Worm (Caenorhabditis elegans) whole organism, L4 larva: ENCODE data around the gene T26E4.2.
A peak's percentile ranks its signal among the peaks of the same experiment; 100 is the strongest.

Experiments
- F10B5.3 ChIP-seq: sonication (generic microtip); optimal IDR thresholded peaks from 2 replicates; lab custom pipeline; 2016; ENCODE audit warnings: mild to moderate bottlenecking, missing genetic modification characterization, missing compliant biosample characterization
- F49E8.2 ChIP-seq: sonication (generic microtip); optimal IDR thresholded peaks from 2 replicates; lab custom pipeline; 2016; ENCODE audit warnings: missing compliant biosample characterization, mild to moderate bottlenecking, missing genetic modification characterization, borderline replicate concordance
- R02D3.7 ChIP-seq: fragments of 150-350 bp; sonication (generic microtip); optimal IDR thresholded peaks from 3 replicates; lab custom pipeline; 2014; ENCODE audit warnings: missing biosample characterization, missing genetic modification characterization
- T26A8.4 ChIP-seq: fragments of 200-800 bp; sonication (Bioruptor generic); IDR thresholded peaks from 2 replicates; pipeline ENCODE4 v1.3.6; 2022; ENCODE audit warnings: missing genetic modification characterization, missing compliant biosample characterization
- Y48G9A.11 ChIP-seq: fragments of 200-800 bp; sonication (Bioruptor generic); IDR thresholded peaks from 2 replicates; pipeline ENCODE4 v1.3.6; 2022; ENCODE audit warnings: missing genetic modification reagents, missing genetic modification characterization, missing compliant biosample characterization
- Y5F2A.4 ChIP-seq: fragments of 200-800 bp; sonication (Bioruptor generic); optimal IDR thresholded peaks from 2 replicates; lab custom pipeline; 2018; ENCODE audit warnings: mild to moderate bottlenecking, missing genetic modification characterization, missing compliant biosample characterization
- Y75B8A.6 ChIP-seq: fragments of 200-800 bp; sonication (Bioruptor generic); IDR thresholded peaks from 2 replicates; pipeline ENCODE4 v1.3.6; 2022; ENCODE audit warnings: missing genetic modification reagents, missing genetic modification characterization, missing compliant biosample characterization
- ZK546.5 ChIP-seq, 2 experiments: sonication (generic microtip); optimal IDR thresholded peaks; 2 replicates each; lab custom pipeline; 2017; ENCODE audit warnings: missing biosample characterization in 2 of 2, missing genetic modification characterization in 2 of 2
- arid-1 ChIP-seq: fragments of 200-800 bp; sonication (Bioruptor generic); conservative IDR thresholded peaks from 2 replicates; pipeline ENCODE4 v1.3.6; 2022; ENCODE audit warnings: missing genetic modification reagents, missing genetic modification characterization, missing compliant biosample characterization
- ceh-20 ChIP-seq: fragments of 200-800 bp; sonication (Bioruptor generic); IDR thresholded peaks from 2 replicates; pipeline ENCODE4 v1.3.6; 2022; ENCODE audit warnings: missing genetic modification reagents, missing genetic modification characterization, missing compliant biosample characterization
- ceh-28 ChIP-seq: fragments of 150-350 bp; optimal IDR thresholded peaks from 2 replicates; lab custom pipeline; 2014; ENCODE audit warnings: missing biosample characterization, missing genetic modification reagents, missing genetic modification characterization
- ceh-44 ChIP-seq: fragments of 200-800 bp; sonication (Bioruptor generic); IDR thresholded peaks from 2 replicates; pipeline ENCODE4 v1.3.6; 2022; ENCODE audit warnings: missing genetic modification reagents, missing genetic modification characterization, missing compliant biosample characterization
- ces-1 ChIP-seq: fragments of 150-350 bp; sonication (generic microtip); optimal IDR thresholded peaks from 4 replicates; lab custom pipeline; 2014; ENCODE audit warnings: missing biosample characterization, missing genetic modification reagents, missing genetic modification characterization
- ctbp-1 ChIP-seq: fragments of 200-800 bp; sonication (Bioruptor generic); IDR thresholded peaks from 2 replicates; pipeline ENCODE4 v1.3.6; 2022; ENCODE audit warnings: missing genetic modification reagents, missing genetic modification characterization, missing compliant biosample characterization
- daf-16 ChIP-seq, 3 experiments: sonication (generic microtip); optimal IDR thresholded peaks; 2 replicates each; lab custom pipeline; 2016 to 2017; ENCODE audit warnings: missing genetic modification characterization in 3 of 3, missing genetic modification reagents in 3 of 3, mild to moderate bottlenecking in 2 of 3, missing compliant biosample characterization in 2 of 3, missing biosample characterization in 1 of 3, moderate library complexity in 1 of 3
- dmd-6 ChIP-seq: fragments of 200-800 bp; sonication (Bioruptor generic); IDR thresholded peaks from 2 replicates; pipeline ENCODE4 v1.3.6; 2022; ENCODE audit warnings: missing genetic modification reagents, missing genetic modification characterization, missing compliant biosample characterization
- dpl-1 ChIP-seq: fragments of 150-350 bp; optimal IDR thresholded peaks from 2 replicates; lab custom pipeline; 2014; ENCODE audit warnings: missing biosample characterization, missing genetic modification reagents, missing genetic modification characterization
- duxl-1 ChIP-seq: sonication (generic microtip); optimal IDR thresholded peaks from 2 replicates; lab custom pipeline; 2016; ENCODE audit warnings: mild to moderate bottlenecking, missing genetic modification characterization, moderate library complexity, missing compliant biosample characterization; ENCODE audit not compliant: poor library complexity
- lim-7 ChIP-seq: fragments of 200-800 bp; sonication (Bioruptor generic); IDR thresholded peaks from 2 replicates; pipeline ENCODE4 v1.3.6; 2022; ENCODE audit warnings: missing genetic modification characterization, missing compliant biosample characterization
- lin-1 ChIP-seq: fragments of 200-800 bp; sonication (Bioruptor generic); IDR thresholded peaks from 2 replicates; pipeline ENCODE4 v1.3.6; 2022; ENCODE audit warnings: missing genetic modification reagents, missing genetic modification characterization, missing compliant biosample characterization
- lin-13 ChIP-seq: fragments of 150-350 bp; optimal IDR thresholded peaks from 2 replicates; lab custom pipeline; 2014; ENCODE audit warnings: missing biosample characterization, missing genetic modification reagents, missing genetic modification characterization
- lin-38 ChIP-seq: fragments of 200-800 bp; sonication (Bioruptor generic); IDR thresholded peaks from 2 replicates; pipeline ENCODE4 v1.3.6; 2022; ENCODE audit warnings: missing genetic modification reagents, missing genetic modification characterization, missing compliant biosample characterization
- lsy-2 ChIP-seq, 2 experiments: fragments of 150-350 bp in 1 of 2; sonication (generic microtip) in 1 of 2; optimal IDR thresholded peaks; 2 replicates each; lab custom pipeline; 2014 to 2017; ENCODE audit warnings: missing biosample characterization in 2 of 2, missing genetic modification characterization in 2 of 2
- madf-5 ChIP-seq, 2 experiments: fragments of 200-800 bp; sonication (Bioruptor generic); IDR thresholded peaks; 2 replicates each; pipeline ENCODE4 v1.3.6; 2022; ENCODE audit warnings: missing compliant biosample characterization in 2 of 2, missing genetic modification characterization in 2 of 2
- mdl-1 ChIP-seq, 2 experiments: fragments of 150-350 bp in 1 of 2; sonication (generic microtip) in 1 of 2; optimal IDR thresholded peaks; 2 replicates each; lab custom pipeline; 2014 to 2017; ENCODE audit warnings: missing biosample characterization in 2 of 2, missing genetic modification characterization in 2 of 2
- mxl-2 ChIP-seq: fragments of 200-800 bp; sonication (Bioruptor generic); conservative IDR thresholded peaks from 2 replicates; pipeline ENCODE4 v1.3.6; 2022; ENCODE audit warnings: missing genetic modification reagents, missing genetic modification characterization, missing compliant biosample characterization
- mxl-3 ChIP-seq: fragments of 200-800 bp; sonication (Bioruptor generic); optimal IDR thresholded peaks from 2 replicates; lab custom pipeline; 2018; ENCODE audit warnings: mild to moderate bottlenecking, missing genetic modification characterization, missing compliant biosample characterization
- nhr-10 ChIP-seq: fragments of 150-350 bp; optimal IDR thresholded peaks from 2 replicates; lab custom pipeline; 2014; ENCODE audit warnings: missing biosample characterization, missing genetic modification characterization
- nhr-48 ChIP-seq: sonication (generic microtip); optimal IDR thresholded peaks from 2 replicates; lab custom pipeline; 2016; ENCODE audit warnings: mild to moderate bottlenecking, missing genetic modification characterization, missing compliant biosample characterization
- nhr-6 ChIP-seq: fragments of 150-350 bp; optimal IDR thresholded peaks from 2 replicates; lab custom pipeline; 2014; ENCODE audit warnings: missing biosample characterization, missing genetic modification characterization
- nhr-76 ChIP-seq: fragments of 150-350 bp; optimal IDR thresholded peaks from 2 replicates; lab custom pipeline; 2014; ENCODE audit warnings: missing biosample characterization, missing genetic modification characterization
- nhr-77 ChIP-seq: fragments of 150-350 bp; optimal IDR thresholded peaks from 2 replicates; lab custom pipeline; 2014; ENCODE audit warnings: missing biosample characterization, missing genetic modification characterization
- pha-4 ChIP-seq, 2 experiments: fragments of 150-350 bp in 1 of 2; fragments of 200-800 bp in 1 of 2; sonication (Bioruptor generic) in 1 of 2; IDR thresholded peaks in 1 of 2; optimal IDR thresholded peaks in 1 of 2; 2 replicates each; pipeline versions ENCODE4 v1.3.6 to Lab custom; 2014 to 2022; ENCODE audit warnings: missing genetic modification characterization in 2 of 2, missing genetic modification reagents in 2 of 2, missing biosample characterization in 1 of 2, missing compliant biosample characterization in 1 of 2
- php-3 ChIP-seq: fragments of 200-800 bp; sonication (Bioruptor generic); IDR thresholded peaks from 2 replicates; pipeline ENCODE4 v1.3.6; 2022; ENCODE audit warnings: missing genetic modification reagents, missing genetic modification characterization, missing compliant biosample characterization
- skn-1 ChIP-seq: fragments of 150-350 bp; optimal IDR thresholded peaks from 2 replicates; lab custom pipeline; 2014; ENCODE audit warnings: missing biosample characterization, missing genetic modification characterization
- snpc-4 ChIP-seq: fragments of 150-350 bp; optimal IDR thresholded peaks from 2 replicates; lab custom pipeline; 2014; ENCODE audit warnings: missing biosample characterization, missing genetic modification characterization
- spr-3 ChIP-seq: fragments of 200-800 bp; sonication (Bioruptor generic); optimal IDR thresholded peaks from 2 replicates; lab custom pipeline; 2018; ENCODE audit warnings: mild to moderate bottlenecking, missing genetic modification characterization, missing compliant biosample characterization
- tra-1 ChIP-seq: fragments of 200-800 bp; sonication (Bioruptor generic); IDR thresholded peaks from 2 replicates; pipeline ENCODE4 v1.3.6; 2022; ENCODE audit warnings: missing genetic modification reagents, missing genetic modification characterization, missing compliant biosample characterization
- unc-130 ChIP-seq: sonication (generic microtip); optimal IDR thresholded peaks from 2 replicates; lab custom pipeline; 2016; ENCODE audit warnings: missing genetic modification reagents, missing genetic modification characterization, missing compliant biosample characterization
- unc-39 ChIP-seq: sonication (generic microtip); optimal IDR thresholded peaks from 2 replicates; lab custom pipeline; 2017; ENCODE audit warnings: missing biosample characterization, missing genetic modification characterization
- unc-62 ChIP-seq, 3 experiments: fragments of 150-350 bp in 1 of 3; sonication (generic microtip); optimal IDR thresholded peaks in 2 of 3; peaks in 1 of 3; 1 replicate in 1 of 3; 2 replicates in 2 of 3; lab custom pipeline; 2014 to 2017; ENCODE audit warnings: missing biosample characterization in 3 of 3, missing genetic modification characterization in 3 of 3, missing genetic modification reagents in 3 of 3, missing genotype in 1 of 3
- zag-1 ChIP-seq: fragments of 150-350 bp; optimal IDR thresholded peaks from 2 replicates; lab custom pipeline; 2014; ENCODE audit warnings: missing biosample characterization, missing genetic modification characterization
- zfp-2 ChIP-seq: sonication (generic microtip); optimal IDR thresholded peaks from 2 replicates; lab custom pipeline; 2016; ENCODE audit warnings: mild to moderate bottlenecking, missing genetic modification characterization, missing compliant biosample characterization
- zip-11 ChIP-seq: fragments of 200-800 bp; sonication (Bioruptor generic); IDR thresholded peaks from 2 replicates; pipeline ENCODE4 v1.3.6; 2022; ENCODE audit warnings: missing genetic modification characterization, missing compliant biosample characterization
- ztf-11 ChIP-seq: fragments of 150-350 bp; optimal IDR thresholded peaks from 2 replicates; lab custom pipeline; 2014; ENCODE audit warnings: missing biosample characterization, missing genetic modification characterization

T26E4.2 gene

ce11 chrV:15767385-15767784, 13.8 kb upstream of the T26E4.2 start (continued):
- TF ChIP-seq madf-5 (GFP tag; IDR thresholded peaks at IDR 0.05; lab: Robert Waterston, UW) = peak in 1 of 2 experiments; percentile 73; a peak in 1 of 4 replicates

DNA sequence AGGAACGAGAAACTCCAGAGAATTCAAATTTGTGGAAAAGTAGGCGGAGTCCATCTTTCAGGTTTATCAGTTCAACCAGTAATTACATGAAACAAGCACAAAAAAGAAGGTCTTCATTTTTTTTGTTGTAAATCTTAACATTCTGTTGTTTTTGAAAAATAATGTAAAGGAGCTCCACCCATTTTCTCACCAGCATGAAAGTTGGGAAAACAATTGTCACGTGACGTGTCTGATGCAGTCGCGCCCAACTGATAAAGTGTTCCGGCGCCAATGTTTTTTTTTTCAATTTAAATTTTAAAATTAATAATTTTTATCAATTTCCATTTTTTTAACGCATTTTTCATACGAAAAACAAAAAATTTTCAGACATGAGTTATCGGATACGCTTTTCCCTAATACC, 12.1 kb upstream of the T26E4.2 start, which contains the start of gene F57A10.4:
TSS of gene F57A10.4 (plus strand) at position 367 of the 400 bp plus-strand sequence.
- TF ChIP-seq zfp-2 (tag; lab: Kevin White, UChicago) = no peak
- peak; percentile 56 for TF ChIP-seq unc-130 (GFP tag; lab: Kevin White, UChicago)

DNA sequence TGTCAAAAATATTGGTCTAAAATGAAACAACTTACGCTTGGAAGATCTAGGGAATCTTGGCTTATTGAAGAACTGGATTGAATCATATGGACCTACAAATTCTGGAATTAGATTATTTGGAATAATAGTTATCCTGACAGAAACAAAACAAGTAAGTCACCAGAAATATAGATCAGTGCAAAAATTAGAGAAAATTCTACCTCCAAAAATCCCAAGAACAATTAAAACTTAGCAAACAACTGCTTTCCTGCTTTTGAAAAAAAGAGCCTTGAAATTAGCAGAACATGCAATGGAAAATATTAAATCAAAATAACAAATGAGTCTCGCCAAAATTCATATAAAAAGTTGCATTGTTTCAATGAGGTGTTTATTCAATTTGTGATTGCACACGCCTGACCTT, 8.0 kb upstream of the T26E4.2 start, which contains the start of gene nhr-60:
TSS of gene nhr-60 (minus strand) at position 101 of the 400 bp plus-strand sequence.
- TF ChIP-seq dpl-1 (GFP tag; lab: Kevin White, UChicago) = no peak
- TF ChIP-seq zfp-2 (tag; lab: Kevin White, UChicago) = no peak
- no peak for TF ChIP-seq tra-1 (GFP tag; lab: Robert Waterston, UW)
- no peak for TF ChIP-seq php-3
- no peak for TF ChIP-seq nhr-76 (tag; lab: Kevin White, UChicago)
- no peak for TF ChIP-seq F10B5.3
- no peak for TF ChIP-seq lsy-2 (tag; optimal IDR thresholded peaks at IDR 0.05; lab: Kevin White, UChicago)
- no peak for TF ChIP-seq arid-1
- TF ChIP-seq F49E8.2 = no peak
- TF ChIP-seq ceh-20 (GFP tag; lab: Robert Waterston, UW) = no peak
- TF ChIP-seq zag-1 (tag; lab: Kevin White, UChicago) = no peak
- no peak for TF ChIP-seq ZK546.5 (tag; optimal IDR thresholded peaks at IDR 0.05; lab: Kevin White, UChicago)
- no peak for TF ChIP-seq daf-16 (GFP tag; optimal IDR thresholded peaks at IDR 0.05; lab: Kevin White, UChicago)
- TF ChIP-seq daf-16 (tag; optimal IDR thresholded peaks at IDR 0.05; lab: Kevin White, UChicago) = no peak
- no peak for TF ChIP-seq ceh-28 (tag; lab: Kevin White, UChicago)
- no peak for TF ChIP-seq snpc-4 (tag; lab: Kevin White, UChicago)
- no peak for TF ChIP-seq Y48G9A.11 (GFP tag; lab: Robert Waterston, UW)
- TF ChIP-seq nhr-10 (tag; lab: Kevin White, UChicago) = no peak
- TF ChIP-seq duxl-1 (tag; lab: Kevin White, UChicago) = no peak
- TF ChIP-seq ctbp-1 (GFP tag; lab: Robert Waterston, UW) = no peak

- no peak for TF ChIP-seq lin-13 (GFP tag; lab: Kevin White, UChicago)
- TF ChIP-seq dmd-6 (GFP tag; lab: Robert Waterston, UW) = peak; percentile 46; the same call in 1 of the 2 replicates
- no peak for TF ChIP-seq ces-1
- no peak for TF ChIP-seq unc-130 (GFP tag; lab: Kevin White, UChicago)
- TF ChIP-seq nhr-77 (tag; lab: Kevin White, UChicago) = no peak
- TF ChIP-seq lim-7 (GFP tag; lab: Robert Waterston, UW) = no peak
- no peak for TF ChIP-seq mxl-2 (GFP tag; lab: Robert Waterston, UW)
- TF ChIP-seq pha-4 (GFP tag; IDR thresholded peaks at IDR 0.05; lab: Robert Waterston, UW) = no peak
- TF ChIP-seq pha-4 (tag; optimal IDR thresholded peaks at IDR 0.05; lab: Kevin White, UChicago) = no peak
- TF ChIP-seq Y5F2A.4 (GFP tag; lab: Kevin White, UChicago) = no peak
- TF ChIP-seq ceh-44 (GFP tag; lab: Robert Waterston, UW) = no peak
- TF ChIP-seq unc-62 (GFP tag; optimal IDR thresholded peaks at IDR 0.05 in 1 of 2; lab: Kevin White, UChicago) = no peak
- TF ChIP-seq unc-62 (tag; optimal IDR thresholded peaks at IDR 0.05; lab: Kevin White, UChicago) = no peak
- no peak for TF ChIP-seq Y75B8A.6 (GFP tag; lab: Robert Waterston, UW)
- TF ChIP-seq mxl-3 (GFP tag; lab: Kevin White, UChicago) = peak; percentile 80
- no peak for TF ChIP-seq daf-16 (GFP tag; optimal IDR thresholded peaks at IDR 0.05; lab: Kevin White, UChicago)
- peak; percentile 55 for TF ChIP-seq daf-16 (tag; optimal IDR thresholded peaks at IDR 0.05; lab: Kevin White, UChicago)
- TF ChIP-seq ztf-11 (tag; lab: Kevin White, UChicago) = no peak
- no peak for TF ChIP-seq unc-39 (tag; lab: Kevin White, UChicago)
- TF ChIP-seq nhr-6 (tag; lab: Kevin White, UChicago) = no peak
- peak; percentile 16 to 53 for TF ChIP-seq mdl-1 (tag; optimal IDR thresholded peaks at IDR 0.05; lab: Kevin White, UChicago)
- no peak for TF ChIP-seq T26A8.4 (GFP tag; lab: Robert Waterston, UW)
- no peak for TF ChIP-seq lin-38 (GFP tag; lab: Robert Waterston, UW)
- no peak for TF ChIP-seq spr-3 (GFP tag; lab: Kevin White, UChicago)
- no peak for TF ChIP-seq lin-1 (GFP tag; lab: Robert Waterston, UW)
- TF ChIP-seq R02D3.7 (tag; lab: Kevin White, UChicago) = no peak
- no peak for TF ChIP-seq skn-1
- no peak for TF ChIP-seq zip-11
- no peak for TF ChIP-seq nhr-48
Measured at ce11 chrV:15773941-15774340, 7.2 kb upstream of the T26E4.2 start.
